Worm (Caenorhabditis elegans) whole organism, L4/young adult: ENCODE measurements around the gene odr-2.

Experiments used
- W03F9.2 ChIP-seq: fragments of 150-350 bp; optimal IDR thresholded peaks from 2 replicates; lab custom pipeline; 2014; ENCODE audit warnings: missing biosample characterization, missing genetic modification characterization
- dao-5 ChIP-seq: sonication (generic microtip); optimal IDR thresholded peaks from 2 replicates; lab custom pipeline; 2016; ENCODE audit warnings: missing genotype, missing genetic modification characterization, moderate library complexity, missing compliant biosample characterization
- him-1 ChIP-seq: sonication (generic microtip); optimal IDR thresholded peaks from 2 replicates; lab custom pipeline; 2016; ENCODE audit warnings: missing genotype, missing genetic modification reagents, missing genetic modification characterization, missing compliant biosample characterization

odr-2 gene

ce11 chrV:7120168-7120567 is 16.8 kb downstream of the odr-2 start, which contains the start of gene srx-34:
TSS of gene srx-34 (minus strand) at chrV:7120268.
- no peak for TF ChIP-seq him-1 (tag; lab: Kevin White, UChicago)
- TF ChIP-seq W03F9.2 (tag; lab: Kevin White, UChicago) = no peak
- TF ChIP-seq dao-5 = no peak

ce11 chrV:7123188-7123708 is 19.9 kb downstream of the odr-2 start, which contains the start of gene lmd-5:
TSS of gene lmd-5 (plus strand) at chrV:7123658.
- TF ChIP-seq him-1 (tag; lab: Kevin White, UChicago) = no peak
- TF ChIP-seq dao-5 = no peak
- TF ChIP-seq W03F9.2 (tag; lab: Kevin White, UChicago) = no peak

ce11 chrV:7123979-7124378 is 20.6 kb downstream of the odr-2 start:
- TF ChIP-seq him-1 (tag; lab: Kevin White, UChicago) = no peak
- TF ChIP-seq W03F9.2 (tag; lab: Kevin White, UChicago) = no peak
- TF ChIP-seq dao-5 = no peak

DNA sequence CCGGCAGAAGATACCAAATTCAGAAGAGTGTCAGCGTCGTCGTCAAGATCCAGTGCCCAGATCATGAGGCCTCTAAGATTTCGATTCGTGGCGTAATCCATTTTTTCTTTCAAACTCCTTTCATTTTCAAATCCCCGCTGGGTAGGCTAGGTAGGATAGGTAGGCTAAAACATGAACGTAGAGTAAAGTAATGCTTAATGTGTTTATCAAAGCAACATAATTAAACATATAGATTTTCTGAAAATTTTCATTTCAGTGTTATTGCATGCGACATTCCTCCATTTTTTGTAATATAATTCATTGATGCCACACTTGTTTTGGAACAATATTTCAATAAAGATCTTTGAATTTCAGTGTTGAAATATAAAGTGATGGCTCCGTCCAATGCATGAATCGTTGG is 26.1 kb downstream of the odr-2 start, which contains the start of gene T01C4.8:
T01C4.8 (minus strand) TSS at position 101 of the 400 bp plus-strand sequence.
- TF ChIP-seq dao-5 (no peak), him-1 (tag; lab: Kevin White, UChicago) (no peak), W03F9.2 (tag; lab: Kevin White, UChicago) (no peak)

ce11 chrV:7130974-7131373 is 27.6 kb downstream of the odr-2 start, which contains the start of gene srx-36:
TSS of gene srx-36 (minus strand) at chrV:7131074.
- no peak for TF ChIP-seq dao-5
- no peak for TF ChIP-seq him-1 (tag; lab: Kevin White, UChicago)
- TF ChIP-seq W03F9.2 (tag; lab: Kevin White, UChicago) = no peak

- TF ChIP-seq him-1 (tag; lab: Kevin White, UChicago) = no peak
- TF ChIP-seq W03F9.2 (tag; lab: Kevin White, UChicago) = no peak
- TF ChIP-seq dao-5 = no peak
These were observed 28.9 kb downstream of the odr-2 start, which contains the start of gene sre-10 for ce11 chrV:7132248-7132647. TSS of gene sre-10 (plus strand) at chrV:7132548.

DNA sequence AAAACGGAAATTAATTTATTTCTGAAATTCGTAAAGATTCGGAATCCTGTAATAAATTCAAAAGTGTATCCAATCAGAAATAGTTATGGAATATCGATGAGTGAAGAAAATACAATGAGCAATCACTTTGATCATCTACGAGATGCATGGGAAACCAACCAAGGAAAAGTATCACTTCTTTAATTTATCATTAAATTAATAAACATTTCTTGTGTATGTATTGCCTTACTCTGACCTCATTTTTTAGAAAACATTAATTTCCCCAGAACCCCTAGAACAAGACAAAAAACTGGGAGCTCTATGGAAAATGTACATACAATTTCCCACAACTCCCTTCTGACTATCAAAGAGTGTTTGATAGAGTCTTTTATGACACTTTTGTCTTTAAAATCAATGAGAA is 30.6 kb downstream of the odr-2 start, which contains the start of gene F10D2.16:
F10D2.16 (plus strand) TSS at position 301 of the 400 bp plus-strand sequence.
- TF ChIP-seq dao-5 = no peak

DNA sequence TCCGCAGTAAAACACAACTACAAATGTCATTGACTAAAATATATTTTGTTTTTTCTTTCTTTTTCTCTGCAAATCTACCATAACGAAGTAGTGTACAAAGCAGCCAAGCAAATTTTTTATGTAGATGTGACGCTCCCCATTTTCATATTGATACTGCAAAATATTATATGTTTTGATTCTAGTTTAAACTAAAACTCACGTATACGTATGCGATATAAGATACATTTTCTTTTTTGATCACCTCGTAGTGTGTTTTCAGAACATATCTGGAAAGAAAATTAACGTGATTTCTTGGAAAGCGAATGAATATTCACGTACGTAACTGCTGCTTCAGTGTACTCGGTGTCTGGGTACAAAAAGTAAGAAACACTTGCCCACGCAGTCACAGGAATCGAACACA is 33.5 kb downstream of the odr-2 start:
- TF ChIP-seq W03F9.2 (tag; lab: Kevin White, UChicago) = no peak
- TF ChIP-seq dao-5 = no peak
- TF ChIP-seq him-1 (tag; lab: Kevin White, UChicago) = no peak

ce11 chrV:7138320-7138719 is 35.0 kb downstream of the odr-2 start, which contains the start of gene str-112:
TSS of gene str-112 (minus strand) at chrV:7138420.
- TF ChIP-seq dao-5 (no peak), him-1 (tag; lab: Kevin White, UChicago) (no peak), W03F9.2 (tag; lab: Kevin White, UChicago) (no peak)

DNA sequence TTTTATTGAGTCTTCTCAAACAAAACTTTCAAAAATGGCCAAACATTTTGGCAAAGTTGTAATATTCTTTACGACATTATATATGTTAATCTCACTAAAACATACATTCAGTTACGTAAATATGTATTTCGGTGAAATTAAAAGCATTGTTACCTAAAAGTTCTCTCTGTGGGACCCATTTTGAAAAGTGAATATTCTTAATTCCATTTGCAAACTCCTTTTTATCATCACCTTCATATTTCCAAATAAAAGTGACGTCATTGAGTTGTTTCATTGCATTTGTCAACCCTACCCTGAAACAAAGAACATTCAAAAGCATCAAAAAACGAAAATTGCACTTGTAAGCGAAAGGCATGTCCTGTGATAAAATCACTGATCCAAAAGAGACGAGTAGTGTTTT is 37.0 kb downstream of the odr-2 start:
- TF ChIP-seq him-1 (tag; lab: Kevin White, UChicago) = no peak
- TF ChIP-seq W03F9.2 (tag; lab: Kevin White, UChicago) = no peak
- no peak for TF ChIP-seq dao-5

ce11 chrV:7141864-7142263 is 38.5 kb downstream of the odr-2 start, which contains the start of gene ugt-40:
TSS of gene ugt-40 (minus strand) at chrV:7141964.
- no peak for TF ChIP-seq dao-5
- TF ChIP-seq W03F9.2 (tag; lab: Kevin White, UChicago) = no peak
- no peak for TF ChIP-seq him-1 (tag; lab: Kevin White, UChicago)

DNA sequence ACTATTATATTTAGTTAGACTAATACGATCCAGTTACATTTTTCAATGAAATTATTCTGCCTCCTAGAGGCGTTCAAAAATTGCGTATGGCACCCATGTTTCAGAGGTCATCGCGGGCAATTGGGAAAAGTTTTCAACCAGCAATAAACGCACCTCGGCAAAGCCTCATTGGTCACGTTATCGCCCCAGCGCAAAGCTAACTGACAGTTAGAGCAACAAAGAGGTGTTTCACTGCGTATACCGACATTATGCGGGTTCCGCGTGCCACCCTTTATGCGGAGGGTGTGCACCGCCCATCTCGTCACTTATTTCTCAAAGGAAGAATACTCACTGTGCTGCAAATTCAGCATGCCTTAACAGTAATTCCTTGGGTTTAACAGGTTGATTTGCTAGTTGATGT is 39.3 kb downstream of the odr-2 start:
- TF ChIP-seq him-1 (tag; lab: Kevin White, UChicago) = no peak
- TF ChIP-seq dao-5 = no peak
- TF ChIP-seq W03F9.2 (tag; lab: Kevin White, UChicago) = no peak

DNA sequence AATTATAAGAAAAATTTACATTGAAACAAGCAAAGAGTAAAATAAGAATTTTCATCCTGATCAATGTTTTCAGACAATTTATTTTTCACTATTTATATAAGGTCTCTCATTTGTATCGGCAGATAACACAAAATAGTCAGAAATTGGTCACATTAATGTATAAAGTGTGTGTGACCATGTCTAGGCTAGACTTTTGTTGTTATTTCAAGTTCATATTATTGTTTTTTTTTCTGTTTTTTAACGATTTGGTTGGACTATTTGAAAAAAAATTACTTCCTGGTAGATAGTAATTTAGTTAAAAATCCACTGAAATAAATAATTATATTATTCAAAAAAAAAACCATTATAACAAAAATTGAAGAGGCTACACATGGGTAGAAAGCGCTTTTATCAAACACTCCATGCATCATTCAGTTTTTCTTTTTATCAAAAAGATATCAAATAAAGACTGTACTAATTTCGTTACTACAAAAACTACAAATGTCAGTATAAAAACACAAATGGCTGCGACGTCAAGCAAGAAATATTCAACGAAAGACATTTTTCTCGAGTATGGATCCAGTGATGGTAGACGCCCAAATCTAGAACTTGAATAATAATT is 42.0 kb downstream of the odr-2 start, which contains the start of gene ugt-37:
ugt-37 (minus strand) TSS at position 69 of the 601 bp plus-strand sequence.
- TF ChIP-seq W03F9.2 (tag; lab: Kevin White, UChicago) (no peak), him-1 (tag; lab: Kevin White, UChicago) (no peak), dao-5 (no peak)

ce11 chrV:7147370-7147769 is 44.0 kb downstream of the odr-2 start, which contains the start of gene ugt-38:
TSS of gene ugt-38 (minus strand) at chrV:7147470.
- TF ChIP-seq W03F9.2 (tag; lab: Kevin White, UChicago) (no peak), him-1 (tag; lab: Kevin White, UChicago) (no peak), dao-5 (no peak)
